Worm (Caenorhabditis elegans): ENCODE measurements around the gene unc-33.

unc-33 gene

ce11 chrIV:3493310-3493709 is 23.4 kb upstream of the unc-33 start, which contains the start of gene srz-79:
srz-79 (plus strand) TSS chrIV:3493610.
- no peak for TF ChIP-seq klf-2 (GFP tag; conservative IDR thresholded peaks at IDR 0.05)

- TF ChIP-seq med-1 (GFP tag; optimal IDR thresholded peaks at IDR 0.05; ENCODE audit: insufficient read depth) = no peak
- no peak for TF ChIP-seq ztf-29 (GFP tag; IDR thresholded peaks at IDR 0.05)
- no peak for TF ChIP-seq flt-1 (GFP tag; IDR thresholded peaks at IDR 0.05)
These were observed 20.3 kb upstream of the unc-33 start, which contains the start of gene C09G12.17 for ce11 chrIV:3496358-3496757. C09G12.17 (minus strand) TSS chrIV:3496458.

- TF ChIP-seq med-1 (GFP tag; optimal IDR thresholded peaks at IDR 0.05; ENCODE audit: insufficient read depth) = no peak
- no peak for TF ChIP-seq tab-1 (GFP tag; IDR thresholded peaks at IDR 0.05)
- no peak for TF ChIP-seq ztf-23 (GFP tag; IDR thresholded peaks at IDR 0.05)
- no peak for TF ChIP-seq ztf-29 (GFP tag; IDR thresholded peaks at IDR 0.05)
- no peak for TF ChIP-seq T22C8.4 (GFP tag; IDR thresholded peaks at IDR 0.05)
- no peak for TF ChIP-seq ref-1 (GFP tag; conservative IDR thresholded peaks at IDR 0.05)
- no peak for TF ChIP-seq flt-1 (GFP tag; IDR thresholded peaks at IDR 0.05)
- TF ChIP-seq klf-2 (GFP tag; conservative IDR thresholded peaks at IDR 0.05) = no peak
- TF ChIP-seq cog-1 (tag; optimal IDR thresholded peaks at IDR 0.05) = no peak
These were observed 18.8 kb upstream of the unc-33 start, which contains the start of gene ceh-53 for ce11 chrIV:3497909-3498308. ceh-53 (plus strand) TSS chrIV:3498209.

- TF ChIP-seq ztf-29 (GFP tag; IDR thresholded peaks at IDR 0.05) = no peak
- no peak for TF ChIP-seq med-1 (GFP tag; optimal IDR thresholded peaks at IDR 0.05; ENCODE audit: insufficient read depth)
- TF ChIP-seq flt-1 (GFP tag; IDR thresholded peaks at IDR 0.05) = no peak
- no peak for TF ChIP-seq ref-1 (GFP tag; conservative IDR thresholded peaks at IDR 0.05)
- no peak for TF ChIP-seq klf-2 (GFP tag; conservative IDR thresholded peaks at IDR 0.05)
- no peak for TF ChIP-seq ztf-23 (GFP tag; IDR thresholded peaks at IDR 0.05)
- no peak for TF ChIP-seq tab-1 (GFP tag; IDR thresholded peaks at IDR 0.05)
- TF ChIP-seq T22C8.4 (GFP tag; IDR thresholded peaks at IDR 0.05) = no peak
- TF ChIP-seq cog-1 (tag; optimal IDR thresholded peaks at IDR 0.05) = no peak
These were observed 14.5 kb upstream of the unc-33 start for ce11 chrIV:3501981-3502736.

ce11 chrIV:3504144-3504543 is 12.5 kb upstream of the unc-33 start, which contains the start of gene srz-83:
srz-83 (plus strand) TSS chrIV:3504444.
- no peak for TF ChIP-seq med-1 (GFP tag; optimal IDR thresholded peaks at IDR 0.05; ENCODE audit: insufficient read depth)
- no peak for TF ChIP-seq ztf-23 (GFP tag; IDR thresholded peaks at IDR 0.05)
- no peak for TF ChIP-seq klf-2 (GFP tag; conservative IDR thresholded peaks at IDR 0.05)
- no peak for TF ChIP-seq tab-1 (GFP tag; IDR thresholded peaks at IDR 0.05)
- TF ChIP-seq ztf-29 (GFP tag; IDR thresholded peaks at IDR 0.05) = no peak
- TF ChIP-seq ref-1 (GFP tag; conservative IDR thresholded peaks at IDR 0.05) = no peak
- TF ChIP-seq cog-1 (tag; optimal IDR thresholded peaks at IDR 0.05) = no peak
- no peak for TF ChIP-seq T22C8.4 (GFP tag; IDR thresholded peaks at IDR 0.05)
- TF ChIP-seq flt-1 (GFP tag; IDR thresholded peaks at IDR 0.05) = no peak

ce11 chrIV:3505940-3506339 is 10.7 kb upstream of the unc-33 start:
- TF ChIP-seq cog-1 (tag; optimal IDR thresholded peaks at IDR 0.05) (no peak), ztf-29 (GFP tag; IDR thresholded peaks at IDR 0.05) (no peak), ref-1 (GFP tag; conservative IDR thresholded peaks at IDR 0.05) (0 out of 2 replicates have a peak, but pooled peaks have one; percentile 19), tab-1 (GFP tag; IDR thresholded peaks at IDR 0.05) (no peak), T22C8.4 (GFP tag; IDR thresholded peaks at IDR 0.05) (no peak), flt-1 (GFP tag; IDR thresholded peaks at IDR 0.05) (peak; percentile 28; the same call in 1 of the 2 replicates)

- TF ChIP-seq T22C8.4 (GFP tag; IDR thresholded peaks at IDR 0.05) (no peak), cog-1 (tag; optimal IDR thresholded peaks at IDR 0.05) (no peak), klf-2 (GFP tag; conservative IDR thresholded peaks at IDR 0.05) (no peak), flt-1 (GFP tag; IDR thresholded peaks at IDR 0.05) (no peak), ref-1 (GFP tag; conservative IDR thresholded peaks at IDR 0.05) (no peak), tab-1 (GFP tag; IDR thresholded peaks at IDR 0.05) (no peak), ztf-23 (GFP tag; IDR thresholded peaks at IDR 0.05) (no peak), med-1 (GFP tag; optimal IDR thresholded peaks at IDR 0.05; ENCODE audit: insufficient read depth) (no peak), ztf-29 (GFP tag; IDR thresholded peaks at IDR 0.05) (no peak)
These were observed 7.1 kb upstream of the unc-33 start, which contains the start of gene ced-10 for ce11 chrIV:3509477-3510063. ced-10 (minus strand) TSS chrIV:3509527.

DNA sequence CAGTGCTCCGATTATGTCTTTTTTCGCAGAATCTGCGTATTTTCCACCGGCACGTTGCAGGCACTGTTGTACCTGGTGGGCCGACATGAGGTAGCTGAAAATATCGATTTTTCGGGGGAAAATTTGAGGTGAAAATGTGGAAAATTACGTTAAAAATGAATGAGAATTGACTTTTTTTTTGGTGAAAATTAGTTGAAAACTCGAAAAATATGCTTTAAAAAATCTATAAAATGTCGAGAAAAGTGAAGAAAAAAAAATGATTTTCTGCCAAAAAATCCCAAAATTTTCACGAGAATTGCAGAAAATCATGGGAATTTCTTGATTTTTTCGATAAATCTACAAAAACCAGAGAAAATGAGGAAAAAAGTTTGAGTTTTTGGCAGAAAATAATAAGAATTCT is 2.2 kb upstream of the unc-33 start, which contains the start of gene tsg-101:
Gene tsg-101, minus strand, starts transcription at position 101 of the 400 bp plus-strand sequence.
- TF ChIP-seq ref-1 (GFP tag; conservative IDR thresholded peaks at IDR 0.05) (no peak), klf-2 (GFP tag; conservative IDR thresholded peaks at IDR 0.05) (no peak), ztf-23 (GFP tag; IDR thresholded peaks at IDR 0.05) (no peak), tab-1 (GFP tag; IDR thresholded peaks at IDR 0.05) (no peak), ztf-29 (GFP tag; IDR thresholded peaks at IDR 0.05) (no peak), flt-1 (GFP tag; IDR thresholded peaks at IDR 0.05) (no peak), T22C8.4 (GFP tag; IDR thresholded peaks at IDR 0.05) (no peak), med-1 (GFP tag; optimal IDR thresholded peaks at IDR 0.05; ENCODE audit: insufficient read depth) (no peak)

DNA sequence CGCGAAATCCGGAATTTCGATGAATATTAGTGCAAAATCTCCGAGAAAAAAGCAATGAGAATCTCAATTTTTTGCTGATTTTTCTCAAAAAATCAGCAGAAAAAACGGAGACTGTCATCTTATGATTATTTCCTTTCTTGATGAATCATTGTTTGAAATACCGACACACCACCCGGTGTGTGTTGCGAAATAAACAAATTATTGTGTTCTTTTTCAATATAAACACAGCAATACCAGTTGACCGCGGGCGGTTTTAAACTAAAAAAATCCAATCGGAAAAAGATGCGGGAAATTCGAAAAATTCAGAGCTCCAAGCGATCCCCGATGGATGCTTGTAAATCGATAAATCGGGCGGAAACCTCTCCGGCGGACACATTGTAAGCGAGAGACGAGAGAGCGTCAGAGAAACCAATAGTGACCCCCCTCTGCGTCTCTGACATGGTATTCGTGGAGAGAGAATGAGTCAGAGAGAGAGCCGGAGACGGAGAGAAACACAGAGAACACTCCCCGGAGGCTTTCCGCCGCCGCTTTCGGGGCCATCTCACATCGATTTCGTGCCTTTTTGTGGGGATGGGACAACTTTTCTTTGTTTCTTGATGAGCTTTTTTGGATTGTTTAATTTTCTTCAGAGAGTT is 1.2 kb upstream of the unc-33 start:
- TF ChIP-seq ref-1 (GFP tag; conservative IDR thresholded peaks at IDR 0.05) = no peak
- TF ChIP-seq tab-1 (GFP tag; IDR thresholded peaks at IDR 0.05) = no peak
- no peak for TF ChIP-seq klf-2 (GFP tag; conservative IDR thresholded peaks at IDR 0.05)
- no peak for TF ChIP-seq ztf-23 (GFP tag; IDR thresholded peaks at IDR 0.05)
- peak; percentile 54; the same call in 1 of the 2 replicates for TF ChIP-seq ztf-29 (GFP tag; IDR thresholded peaks at IDR 0.05)
- TF ChIP-seq flt-1 (GFP tag; IDR thresholded peaks at IDR 0.05) = no peak
- TF ChIP-seq med-1 (GFP tag; optimal IDR thresholded peaks at IDR 0.05; ENCODE audit: insufficient read depth) = no peak
- TF ChIP-seq cog-1 (tag; optimal IDR thresholded peaks at IDR 0.05) = peak; percentile 22
- TF ChIP-seq T22C8.4 (GFP tag; IDR thresholded peaks at IDR 0.05) = peak; percentile 89
